Worm (Caenorhabditis elegans): Measurements from ENCODE around the gene gcy-14.
"Not testable (repeated sequence)": the region's sequence is repeated elsewhere in the genome, so short reads cannot be mapped to it uniquely, and the experiment has no call there.

gcy-14 gene

DNA sequence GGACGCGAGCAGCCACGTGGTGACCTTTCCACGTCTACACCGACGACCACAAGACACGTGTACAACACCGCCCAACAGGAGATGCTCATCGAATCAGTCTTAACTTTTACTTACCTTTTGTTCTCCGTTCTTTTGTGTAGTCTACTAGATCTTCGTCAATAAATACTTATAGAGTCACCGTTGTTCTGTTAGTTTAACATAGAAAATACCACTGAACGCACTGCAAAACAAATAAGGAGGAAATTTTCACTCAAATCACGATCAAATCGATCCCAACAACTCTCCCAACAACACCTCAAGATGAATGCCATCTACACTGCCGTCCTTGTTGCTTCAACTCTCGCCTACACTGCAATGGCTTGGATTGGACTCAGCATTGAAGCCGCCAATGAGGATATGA lies 22.7 kb upstream of the gcy-14 start, which contains the start of gene nspa-2:
TSS of gene nspa-2 (plus strand) at position 301 of the 400 bp plus-strand sequence.
- not testable (repeated sequence) for TF ChIP-seq hlh-8 (tag; optimal IDR thresholded peaks at IDR 0.05); eyg-1 (tag; optimal IDR thresholded peaks at IDR 0.05); K09A11.1 (tag; optimal IDR thresholded peaks at IDR 0.05; ENCODE audit: insufficient read depth)

DNA sequence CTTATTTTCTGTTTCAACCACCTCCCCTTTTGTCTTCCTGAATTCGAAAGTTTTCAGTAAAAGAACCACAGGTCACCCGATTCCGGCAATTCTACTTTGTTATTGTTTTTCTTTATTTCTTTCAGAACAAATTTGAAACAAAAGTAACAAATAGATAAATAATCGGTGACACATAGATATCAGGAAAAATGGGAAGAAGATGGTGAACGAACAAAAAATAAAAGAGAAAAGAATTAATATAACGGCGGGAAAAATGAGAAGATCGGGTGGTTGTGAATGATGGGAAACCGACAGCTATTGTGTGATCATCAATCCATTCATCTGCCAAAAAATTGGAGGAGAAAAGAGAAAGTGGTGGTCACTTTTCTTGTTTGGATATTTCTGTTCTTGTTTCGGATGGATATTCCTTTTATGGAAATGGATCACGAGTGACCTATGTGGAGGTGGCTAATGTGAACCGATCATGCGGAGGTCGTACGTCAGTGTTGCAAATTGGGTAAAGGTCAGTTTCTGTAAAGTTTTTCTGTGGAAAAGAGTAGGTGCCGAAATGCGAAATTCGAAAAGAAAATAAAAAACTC lies 9.2 kb upstream of the gcy-14 start:
- TF ChIP-seq ceh-9 (tag; optimal IDR thresholded peaks at IDR 0.05) (no peak), ceh-19 (GFP tag; optimal IDR thresholded peaks at IDR 0.05) (no peak), hlh-13 (GFP tag; optimal IDR thresholded peaks at IDR 0.05) (no peak), hlh-8 (tag; optimal IDR thresholded peaks at IDR 0.05) (no peak), hlh-15 (tag; optimal IDR thresholded peaks at IDR 0.05) (no peak), elt-2 (tag; optimal IDR thresholded peaks at IDR 0.05) (no peak), unc-86 (tag; optimal IDR thresholded peaks at IDR 0.05) (no peak), syd-9 (tag; optimal IDR thresholded peaks at IDR 0.05) (no peak), unc-55 (GFP tag; optimal IDR thresholded peaks at IDR 0.05) (no peak), elt-4 (tag; optimal IDR thresholded peaks at IDR 0.05) (no peak), ceh-22 (tag; optimal IDR thresholded peaks at IDR 0.05) (no peak), ama-1 (optimal IDR thresholded peaks at IDR 0.05) (no peak), sox-2 (GFP tag; IDR thresholded peaks at IDR 0.05) (no peak), lim-6 (tag; optimal IDR thresholded peaks at IDR 0.05) (no peak), ceh-31 (tag; optimal IDR thresholded peaks at IDR 0.05) (no peak), fax-1 (tag; optimal IDR thresholded peaks at IDR 0.05) (no peak), ceh-30 (tag; optimal IDR thresholded peaks at IDR 0.05) (no peak), hlh-6 (tag; optimal IDR thresholded peaks at IDR 0.05) (no peak)

DNA sequence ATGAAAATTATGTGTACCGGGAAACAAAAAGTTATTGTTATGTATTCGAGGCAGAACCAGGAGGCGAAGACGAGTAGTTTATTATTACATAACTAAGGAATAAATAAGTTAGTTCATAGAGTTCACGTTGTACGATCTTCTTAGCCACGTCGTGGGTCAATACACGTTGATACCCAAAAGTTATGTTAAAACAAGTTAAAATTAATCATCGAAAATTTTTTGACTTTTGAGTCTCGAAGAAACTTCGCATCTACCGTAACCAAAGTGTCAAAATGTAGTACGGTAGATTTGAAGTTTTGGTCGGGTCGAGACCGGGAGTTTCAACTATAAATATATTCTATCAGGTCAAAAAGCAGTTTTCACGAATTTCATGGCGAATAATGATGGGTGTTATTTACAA lies 8.6 kb upstream of the gcy-14 start, which contains the start of gene ZC412.10:
TSS of gene ZC412.10 (minus strand) at position 101 of the 400 bp plus-strand sequence.
- TF ChIP-seq pax-1 (tag; optimal IDR thresholded peaks at IDR 0.05); ama-1 (optimal IDR thresholded peaks at IDR 0.05); sdc-2 (tag; optimal IDR thresholded peaks at IDR 0.05): not testable (repeated sequence)

DNA sequence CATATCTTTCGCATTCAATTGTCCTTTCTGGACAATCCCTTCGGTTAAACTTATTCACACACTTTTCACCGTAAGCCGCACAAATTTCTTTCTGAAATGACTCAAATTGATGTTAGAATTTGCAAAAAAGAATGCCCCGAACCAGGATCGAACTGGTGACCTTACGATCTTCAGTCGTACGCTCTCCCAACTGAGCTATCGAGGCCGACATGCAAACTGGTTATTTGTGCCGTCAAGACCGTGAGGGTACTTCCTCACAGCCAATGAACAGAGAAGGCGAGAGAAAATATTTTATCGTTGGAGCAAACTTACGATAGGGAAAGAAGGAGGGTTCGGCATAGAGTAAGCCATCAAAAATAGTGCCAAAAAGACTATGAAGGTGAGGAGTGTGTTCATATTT lies 8.2 kb upstream of the gcy-14 start:
- TF ChIP-seq che-1 (tag; optimal IDR thresholded peaks at IDR 0.05) (peak; percentile 13), ref-2 (tag; optimal IDR thresholded peaks at IDR 0.05) (peak; percentile 51), hlh-6 (tag; optimal IDR thresholded peaks at IDR 0.05) (no peak), unc-3 (GFP tag; conservative IDR thresholded peaks at IDR 0.05) (peak; percentile 64), unc-3 (tag; optimal IDR thresholded peaks at IDR 0.05) (no peak), fax-1 (tag; optimal IDR thresholded peaks at IDR 0.05) (no peak), nhr-11 (tag; optimal IDR thresholded peaks at IDR 0.05) (no peak), syd-9 (tag; optimal IDR thresholded peaks at IDR 0.05) (no peak), hlh-15 (tag; optimal IDR thresholded peaks at IDR 0.05) (no peak), hlh-13 (GFP tag; optimal IDR thresholded peaks at IDR 0.05) (peak; percentile 22), ceh-22 (tag; optimal IDR thresholded peaks at IDR 0.05) (no peak), pax-1 (tag; optimal IDR thresholded peaks at IDR 0.05) (no peak), ceh-34 (tag; optimal IDR thresholded peaks at IDR 0.05) (no peak), sox-2 (GFP tag; IDR thresholded peaks at IDR 0.05) (no peak), eyg-1 (tag; optimal IDR thresholded peaks at IDR 0.05) (no peak), sdc-2 (tag; optimal IDR thresholded peaks at IDR 0.05) (no peak), nhr-232 (tag; optimal IDR thresholded peaks at IDR 0.05) (peak; percentile 42), K09A11.1 (tag; optimal IDR thresholded peaks at IDR 0.05; ENCODE audit: insufficient read depth) (peak; percentile 15), npax-4 (tag; optimal IDR thresholded peaks at IDR 0.05) (no peak), ceh-18 (tag; optimal IDR thresholded peaks at IDR 0.05) (no peak), T23F11.4 (GFP tag; optimal IDR thresholded peaks at IDR 0.05) (no peak), ztf-16 (tag; optimal IDR thresholded peaks at IDR 0.05) (no peak), pat-9 (tag; optimal IDR thresholded peaks at IDR 0.05) (peak; percentile 12), fkh-6 (tag; optimal IDR thresholded peaks at IDR 0.05) (no peak), tbx-2 (tag; optimal IDR thresholded peaks at IDR 0.05) (no peak), Y22D7AL.16 (tag; optimal IDR thresholded peaks at IDR 0.05) (no peak), hlh-30 (tag; optimal IDR thresholded peaks at IDR 0.05; ENCODE audit: insufficient read depth) (no peak), nfya-1 (tag; optimal IDR thresholded peaks at IDR 0.05) (peak; percentile 40), unc-86 (tag; optimal IDR thresholded peaks at IDR 0.05) (no peak), elt-2 (tag; optimal IDR thresholded peaks at IDR 0.05) (peak; percentile 17), ahr-1 (tag; optimal IDR thresholded peaks at IDR 0.05) (no peak), unc-55 (GFP tag; optimal IDR thresholded peaks at IDR 0.05) (no peak), lin-11 (tag; optimal IDR thresholded peaks at IDR 0.05) (peak; percentile 42), sox-4 (tag; optimal IDR thresholded peaks at IDR 0.05) (no peak), tbx-7 (tag; optimal IDR thresholded peaks at IDR 0.05) (no peak), rnt-1 (tag; optimal IDR thresholded peaks at IDR 0.05) (no peak), pqm-1 (tag; optimal IDR thresholded peaks at IDR 0.05) (no peak)
